Worm (Caenorhabditis elegans): ENCODE results near the gene chk-1.

Gene chk-1

ce11 chrV:3759419-3759915 is at the start of gene chk-1:
TSS of gene chk-1 (minus strand) at chrV:3759469.
- no peak for TF ChIP-seq scrt-1 (GFP tag; IDR thresholded peaks at IDR 0.05)
- no peak for TF ChIP-seq tra-4 (tag; optimal IDR thresholded peaks at IDR 0.05)
- peak; percentile 14 for TF ChIP-seq F13C5.2 (tag; optimal IDR thresholded peaks at IDR 0.05)

- TF ChIP-seq tbx-37 (GFP tag; conservative IDR thresholded peaks at IDR 0.05) (no peak), ceh-13 (GFP tag; optimal IDR thresholded peaks at IDR 0.05) (no peak), F13C5.2 (tag; optimal IDR thresholded peaks at IDR 0.05) (no peak), hnd-1 (tag; optimal IDR thresholded peaks at IDR 0.05) (no peak), sea-1 (GFP tag; conservative IDR thresholded peaks at IDR 0.05) (no peak), ets-7 (tag; optimal IDR thresholded peaks at IDR 0.05) (no peak), hmbx-1 (tag; optimal IDR thresholded peaks at IDR 0.05) (no peak), tbx-11 (GFP tag; IDR thresholded peaks at IDR 0.05) (no peak), aly-1 (tag; optimal IDR thresholded peaks at IDR 0.05) (no peak), tra-4 (tag; optimal IDR thresholded peaks at IDR 0.05) (no peak)
These were observed 49.1 kb upstream of the chk-1 start, which contains the start of gene srw-6 for ce11 chrV:3808336-3808735. TSS of gene srw-6 (plus strand) at chrV:3808636.

ce11 chrV:3807846-3808245 is 48.6 kb upstream of the chk-1 start:
- no peak for TF ChIP-seq tbx-37 (GFP tag; conservative IDR thresholded peaks at IDR 0.05)
- no peak for TF ChIP-seq scrt-1 (GFP tag; IDR thresholded peaks at IDR 0.05)
- no peak for TF ChIP-seq ets-7 (tag; optimal IDR thresholded peaks at IDR 0.05)

ce11 chrV:3805961-3806360 is 46.7 kb upstream of the chk-1 start, which contains the start of gene srw-7:
TSS of gene srw-7 (plus strand) at chrV:3806261.
- TF ChIP-seq sea-1 (GFP tag; conservative IDR thresholded peaks at IDR 0.05) (no peak), ceh-13 (GFP tag; optimal IDR thresholded peaks at IDR 0.05) (no peak), hmbx-1 (tag; optimal IDR thresholded peaks at IDR 0.05) (no peak), flt-1 (GFP tag; IDR thresholded peaks at IDR 0.05) (no peak), hnd-1 (tag; optimal IDR thresholded peaks at IDR 0.05) (no peak), tbx-11 (GFP tag; IDR thresholded peaks at IDR 0.05) (no peak), B0310.2 (tag; optimal IDR thresholded peaks at IDR 0.05) (no peak), ets-7 (tag; optimal IDR thresholded peaks at IDR 0.05) (no peak), pes-1 (GFP tag; IDR thresholded peaks at IDR 0.05) (no peak), tbx-37 (GFP tag; conservative IDR thresholded peaks at IDR 0.05) (no peak), hmg-4 (GFP tag; optimal IDR thresholded peaks at IDR 0.05) (no peak), F13C5.2 (tag; optimal IDR thresholded peaks at IDR 0.05) (no peak), tra-4 (tag; optimal IDR thresholded peaks at IDR 0.05) (no peak)

- no peak for TF ChIP-seq tbx-37 (GFP tag; conservative IDR thresholded peaks at IDR 0.05)
- TF ChIP-seq hnd-1 (tag; optimal IDR thresholded peaks at IDR 0.05), result no peak
- no peak for TF ChIP-seq ceh-36 (tag; optimal IDR thresholded peaks at IDR 0.05)
- no peak for TF ChIP-seq pes-1 (GFP tag; IDR thresholded peaks at IDR 0.05)
- no peak for TF ChIP-seq scrt-1 (GFP tag; IDR thresholded peaks at IDR 0.05)
- no peak for TF ChIP-seq ama-1 (optimal IDR thresholded peaks at IDR 0.05)
- no peak for TF ChIP-seq B0310.2 (tag; optimal IDR thresholded peaks at IDR 0.05)
- TF ChIP-seq flt-1 (GFP tag; IDR thresholded peaks at IDR 0.05), result no peak
- no peak for TF ChIP-seq F13C5.2 (tag; optimal IDR thresholded peaks at IDR 0.05)
- TF ChIP-seq tbx-11 (GFP tag; IDR thresholded peaks at IDR 0.05), result no peak
- no peak for TF ChIP-seq hmbx-1 (tag; optimal IDR thresholded peaks at IDR 0.05)
- no peak for TF ChIP-seq aly-1 (tag; optimal IDR thresholded peaks at IDR 0.05)
- TF ChIP-seq ets-7 (tag; optimal IDR thresholded peaks at IDR 0.05), result no peak
- no peak for TF ChIP-seq hmg-4 (GFP tag; optimal IDR thresholded peaks at IDR 0.05)
- TF ChIP-seq tra-4 (tag; optimal IDR thresholded peaks at IDR 0.05), result no peak
- no peak for TF ChIP-seq sea-1 (GFP tag; conservative IDR thresholded peaks at IDR 0.05)
These were observed 46.2 kb upstream of the chk-1 start, which contains the start of gene R08F11.4 for ce11 chrV:3805499-3805898. TSS of gene R08F11.4 (minus strand) at chrV:3805527.

ce11 chrV:3803343-3803742 is 44.1 kb upstream of the chk-1 start, which contains the start of gene cyp-33C8:
TSS of gene cyp-33C8 (minus strand) at chrV:3803542.
- TF ChIP-seq hnd-1 (tag; optimal IDR thresholded peaks at IDR 0.05), result no peak
- no peak for TF ChIP-seq tbx-11 (GFP tag; IDR thresholded peaks at IDR 0.05)
- no peak for TF ChIP-seq flt-1 (GFP tag; IDR thresholded peaks at IDR 0.05)
- TF ChIP-seq tbx-37 (GFP tag; conservative IDR thresholded peaks at IDR 0.05), result no peak
- TF ChIP-seq ceh-13 (GFP tag; optimal IDR thresholded peaks at IDR 0.05), result no peak
- TF ChIP-seq aly-1 (tag; optimal IDR thresholded peaks at IDR 0.05), result no peak

ce11 chrV:3801787-3802417 is 42.6 kb upstream of the chk-1 start:
- TF ChIP-seq F13C5.2 (tag; optimal IDR thresholded peaks at IDR 0.05), result no peak
- no peak for TF ChIP-seq tbx-37 (GFP tag; conservative IDR thresholded peaks at IDR 0.05)
- no peak for TF ChIP-seq sea-1 (GFP tag; conservative IDR thresholded peaks at IDR 0.05)
- no peak for TF ChIP-seq aly-1 (tag; optimal IDR thresholded peaks at IDR 0.05)
- no peak for TF ChIP-seq B0310.2 (tag; optimal IDR thresholded peaks at IDR 0.05)
- no peak for TF ChIP-seq pes-1 (GFP tag; IDR thresholded peaks at IDR 0.05)
- TF ChIP-seq tra-4 (tag; optimal IDR thresholded peaks at IDR 0.05), result no peak
- no peak for TF ChIP-seq ceh-13 (GFP tag; optimal IDR thresholded peaks at IDR 0.05)
- TF ChIP-seq hnd-1 (tag; optimal IDR thresholded peaks at IDR 0.05), result no peak
- no peak for TF ChIP-seq scrt-1 (GFP tag; IDR thresholded peaks at IDR 0.05)
- no peak for TF ChIP-seq hmbx-1 (tag; optimal IDR thresholded peaks at IDR 0.05)
- TF ChIP-seq ets-7 (tag; optimal IDR thresholded peaks at IDR 0.05), result no peak
- TF ChIP-seq ceh-36 (tag; optimal IDR thresholded peaks at IDR 0.05), result no peak
- TF ChIP-seq ama-1 (optimal IDR thresholded peaks at IDR 0.05), result no peak

ce11 chrV:3800378-3800777 is 41.1 kb upstream of the chk-1 start, which contains the start of gene srt-30:
TSS of gene srt-30 (minus strand) at chrV:3800478.
- TF ChIP-seq tra-4 (tag; optimal IDR thresholded peaks at IDR 0.05) (no peak), hmg-4 (GFP tag; optimal IDR thresholded peaks at IDR 0.05) (no peak), sea-1 (GFP tag; conservative IDR thresholded peaks at IDR 0.05) (no peak), ceh-13 (GFP tag; optimal IDR thresholded peaks at IDR 0.05) (no peak), ets-7 (tag; optimal IDR thresholded peaks at IDR 0.05) (no peak), hmbx-1 (tag; optimal IDR thresholded peaks at IDR 0.05) (no peak), flt-1 (GFP tag; IDR thresholded peaks at IDR 0.05) (no peak), ama-1 (optimal IDR thresholded peaks at IDR 0.05) (no peak), pes-1 (GFP tag; IDR thresholded peaks at IDR 0.05) (no peak), aly-1 (tag; optimal IDR thresholded peaks at IDR 0.05) (no peak), tbx-37 (GFP tag; conservative IDR thresholded peaks at IDR 0.05) (no peak), F13C5.2 (tag; optimal IDR thresholded peaks at IDR 0.05) (no peak), B0310.2 (tag; optimal IDR thresholded peaks at IDR 0.05) (no peak), hnd-1 (tag; optimal IDR thresholded peaks at IDR 0.05) (no peak), scrt-1 (GFP tag; IDR thresholded peaks at IDR 0.05) (no peak), ceh-36 (tag; optimal IDR thresholded peaks at IDR 0.05) (no peak), tbx-11 (GFP tag; IDR thresholded peaks at IDR 0.05) (no peak)
